Fruit fly (Drosophila melanogaster) whole organism, prepupa: ENCODE data around the gene rst.

ENCODE experiments used
- CG11294 ChIP-seq: fragments of 200-800 bp; sonication (Bioruptor generic); IDR thresholded peaks from 2 replicates; pipeline ENCODE4 v1.3.6; 2022; ENCODE audit warnings: missing biosample characterization, missing genetic modification characterization
- CG11762 ChIP-seq: fragments of 200-800 bp; sonication (Bioruptor generic); optimal IDR thresholded peaks from 3 replicates; lab custom pipeline; 2016; ENCODE audit warnings: missing biosample characterization, missing genetic modification characterization; ENCODE audit not compliant: insufficient read depth
- CG11902 ChIP-seq: fragments of 200-800 bp; sonication (Bioruptor generic); optimal IDR thresholded peaks from 3 replicates; lab custom pipeline; 2016; ENCODE audit warnings: missing biosample characterization, missing genetic modification characterization
- CG1621 ChIP-seq: fragments of 200-800 bp; sonication (Bioruptor generic); optimal IDR thresholded peaks from 3 replicates; lab custom pipeline; 2018; ENCODE audit warnings: missing biosample characterization, mild to moderate bottlenecking, missing genetic modification characterization
- CG16779 ChIP-seq: fragments of 200-800 bp; sonication (Bioruptor generic); optimal IDR thresholded peaks from 3 replicates; lab custom pipeline; 2017; ENCODE audit warnings: missing biosample characterization, mild to moderate bottlenecking, missing genetic modification characterization
- CG3032 ChIP-seq: fragments of 200-800 bp; optimal IDR thresholded peaks from 2 replicates; lab custom pipeline; 2019; ENCODE audit warnings: missing biosample characterization, mild to moderate bottlenecking, missing genetic modification characterization, moderate library complexity
- CG31627 ChIP-seq: fragments of 200-800 bp; sonication (Bioruptor generic); optimal IDR thresholded peaks from 3 replicates; lab custom pipeline; 2016; ENCODE audit warnings: missing biosample characterization, missing genetic modification characterization
- CG32006 ChIP-seq: fragments of 200-800 bp; sonication (Bioruptor generic); optimal IDR thresholded peaks from 3 replicates; lab custom pipeline; 2017; ENCODE audit warnings: missing biosample characterization, mild to moderate bottlenecking, missing genetic modification characterization
- CG4318 ChIP-seq: fragments of 200-800 bp; sonication (Bioruptor generic); optimal IDR thresholded peaks from 3 replicates; lab custom pipeline; 2017; ENCODE audit warnings: missing biosample characterization, mild to moderate bottlenecking, missing genetic modification characterization
- CG6276 ChIP-seq: fragments of 200-800 bp; sonication (Bioruptor generic); optimal IDR thresholded peaks from 2 replicates; lab custom pipeline; 2017; ENCODE audit warnings: missing biosample characterization, mild to moderate bottlenecking, missing genetic modification characterization
- CG6792 ChIP-seq: fragments of 200-800 bp; sonication (Bioruptor generic); optimal IDR thresholded peaks from 3 replicates; lab custom pipeline; 2016; ENCODE audit warnings: missing biosample characterization, missing genetic modification characterization
- CG6808 ChIP-seq: fragments of 200-800 bp; sonication (Bioruptor generic); optimal IDR thresholded peaks from 3 replicates; lab custom pipeline; 2017; ENCODE audit warnings: missing biosample characterization, missing genetic modification characterization, mild to moderate bottlenecking, moderate library complexity, missing genetic modification reagents
- CG8119 ChIP-seq: fragments of 200-800 bp; sonication (Bioruptor generic); IDR thresholded peaks from 3 replicates; pipeline ENCODE4 v1.3.6; 2022; ENCODE audit warnings: missing biosample characterization, missing genetic modification characterization
- CG9139 ChIP-seq: fragments of 200-800 bp; sonication (Bioruptor generic); optimal IDR thresholded peaks from 3 replicates; lab custom pipeline; 2017; ENCODE audit warnings: missing biosample characterization, mild to moderate bottlenecking, missing genetic modification characterization
- Eip75B ChIP-seq: fragments of 200-800 bp; sonication (Bioruptor generic); optimal IDR thresholded peaks from 3 replicates; lab custom pipeline; 2016; ENCODE audit warnings: missing biosample characterization, missing genetic modification characterization
- Eip78C ChIP-seq: fragments of 200-800 bp; sonication (Bioruptor generic); peaks from one replicate; lab custom pipeline; 2016; ENCODE audit warnings: missing biosample characterization, missing genetic modification characterization
- Eip93F ChIP-seq: fragments of 200-800 bp; sonication (Bioruptor generic); optimal IDR thresholded peaks from 2 replicates; lab custom pipeline; 2016; ENCODE audit warnings: missing biosample characterization, mild to moderate bottlenecking, missing genetic modification characterization
- Ets21C ChIP-seq: fragments of 200-800 bp; sonication (Bioruptor generic); optimal IDR thresholded peaks from 3 replicates; lab custom pipeline; 2016; ENCODE audit warnings: missing biosample characterization, missing genetic modification characterization
- Ets96B ChIP-seq: fragments of 200-800 bp; optimal IDR thresholded peaks from 2 replicates; lab custom pipeline; 2019; ENCODE audit warnings: missing biosample characterization, mild to moderate bottlenecking, missing genetic modification characterization, moderate library complexity
- Hr38 ChIP-seq: sonication (Bioruptor generic); optimal IDR thresholded peaks from 2 replicates; lab custom pipeline; 2016; ENCODE audit warnings: missing biosample characterization, missing genetic modification characterization
- Hr39 ChIP-seq: fragments of 200-800 bp; sonication (Bioruptor generic); optimal IDR thresholded peaks from 2 replicates; lab custom pipeline; 2016; ENCODE audit warnings: missing biosample characterization, missing genetic modification characterization
- Hr4 ChIP-seq: fragments of 200-800 bp; sonication (Bioruptor generic); optimal IDR thresholded peaks from 3 replicates; lab custom pipeline; 2016; ENCODE audit warnings: missing biosample characterization, missing genetic modification characterization
- Lpt ChIP-seq: fragments of 200-800 bp; sonication (Bioruptor generic); optimal IDR thresholded peaks from 3 replicates; lab custom pipeline; 2016; ENCODE audit warnings: missing biosample characterization, missing genetic modification characterization
- Met ChIP-seq: fragments of 200-800 bp; sonication (Bioruptor generic); optimal IDR thresholded peaks from 3 replicates; lab custom pipeline; 2016; ENCODE audit warnings: missing biosample characterization, missing genetic modification characterization
- OdsH ChIP-seq: fragments of 200-800 bp; sonication (Bioruptor generic); optimal IDR thresholded peaks from 3 replicates; lab custom pipeline; 2016; ENCODE audit warnings: missing biosample characterization, missing genetic modification characterization
- Sox14 ChIP-seq: fragments of 200-800 bp; sonication (Bioruptor generic); optimal IDR thresholded peaks from 3 replicates; lab custom pipeline; 2016; ENCODE audit warnings: missing biosample characterization, missing genetic modification characterization
- Sox15 ChIP-seq: fragments of 200-800 bp; sonication (Bioruptor generic); optimal IDR thresholded peaks from 3 replicates; lab custom pipeline; 2016; ENCODE audit warnings: missing biosample characterization, missing genetic modification characterization
- achi ChIP-seq: fragments of 200-800 bp; sonication (Bioruptor generic); optimal IDR thresholded peaks from 3 replicates; lab custom pipeline; 2016; ENCODE audit warnings: missing biosample characterization, missing genetic modification characterization
- acj6 ChIP-seq: fragments of 200-800 bp; sonication (Bioruptor generic); optimal IDR thresholded peaks from 3 replicates; lab custom pipeline; 2016; ENCODE audit warnings: missing biosample characterization, missing genetic modification characterization
- cyc ChIP-seq: fragments of 200-800 bp; sonication (Bioruptor generic); optimal IDR thresholded peaks from 3 replicates; lab custom pipeline; 2016; ENCODE audit warnings: missing biosample characterization, missing genetic modification characterization
- dac ChIP-seq: fragments of 200-800 bp; sonication (Bioruptor generic); optimal IDR thresholded peaks from 2 replicates; lab custom pipeline; 2017; ENCODE audit warnings: missing biosample characterization, mild to moderate bottlenecking, missing genetic modification characterization
- eg ChIP-seq: fragments of 200-800 bp; sonication (Bioruptor generic); IDR thresholded peaks from 3 replicates; pipeline ENCODE4 v1.3.6; 2022; ENCODE audit warnings: missing biosample characterization, missing genetic modification characterization
- fd59A ChIP-seq: fragments of 200-800 bp; sonication (Bioruptor generic); optimal IDR thresholded peaks from 2 replicates; lab custom pipeline; 2017; ENCODE audit warnings: missing biosample characterization, mild to moderate bottlenecking, missing genetic modification characterization, missing genetic modification reagents
- lz ChIP-seq: fragments of 200-800 bp; sonication (Bioruptor generic); optimal IDR thresholded peaks from 3 replicates; lab custom pipeline; 2016; ENCODE audit warnings: missing biosample characterization, missing genetic modification characterization
- net ChIP-seq: fragments of 200-800 bp; sonication (Bioruptor generic); optimal IDR thresholded peaks from 3 replicates; lab custom pipeline; 2016; ENCODE audit warnings: missing biosample characterization, missing genetic modification characterization
- pdm3 ChIP-seq: fragments of 200-800 bp; sonication (Bioruptor generic); optimal IDR thresholded peaks from 3 replicates; lab custom pipeline; 2016; ENCODE audit warnings: missing biosample characterization, missing genetic modification characterization
- ss ChIP-seq, 2 experiments: fragments of 200-800 bp; sonication (Bioruptor generic); optimal IDR thresholded peaks; 2 replicates in 1 of 2; 3 replicates in 1 of 2; lab custom pipeline; 2017 to 2018; ENCODE audit warnings: mild to moderate bottlenecking in 2 of 2, missing biosample characterization in 2 of 2, missing genetic modification characterization in 2 of 2, moderate library complexity in 1 of 2
- svp ChIP-seq: fragments of 200-800 bp; sonication (Bioruptor generic); peaks from one replicate; lab custom pipeline; 2016; ENCODE audit warnings: missing biosample characterization, missing genetic modification characterization
- topi ChIP-seq: fragments of 200-800 bp; sonication (Bioruptor generic); optimal IDR thresholded peaks from 3 replicates; lab custom pipeline; 2016; ENCODE audit warnings: missing biosample characterization, missing genetic modification characterization
- vri ChIP-seq: fragments of 200-800 bp; sonication (Bioruptor generic); optimal IDR thresholded peaks from 3 replicates; lab custom pipeline; 2016; ENCODE audit warnings: missing biosample characterization, mild to moderate bottlenecking, missing genetic modification characterization

rst gene

dm6 chrX:2929496-2929895, 44.1 kb downstream of the rst start, which contains the start of gene CG32793:
TSS of gene CG32793 (plus strand) at chrX:2929796.
- TF ChIP-seq CG8119 (GFP tag; lab: Robert Waterston, UW): no peak

- no peak for TF ChIP-seq CG11762 (GFP tag; lab: Kevin White, UChicago)
- TF ChIP-seq CG16779 (tag; lab: Kevin White, UChicago): no peak
- TF ChIP-seq CG32006 (GFP tag; lab: Kevin White, UChicago): no peak
- no peak for TF ChIP-seq CG6808
- no peak for TF ChIP-seq CG6792 (GFP tag; lab: Kevin White, UChicago)
- TF ChIP-seq Ets21C (GFP tag; lab: Kevin White, UChicago): no peak
- no peak for TF ChIP-seq eg (GFP tag; lab: Robert Waterston, UW)
- TF ChIP-seq Sox14 (GFP tag; lab: Kevin White, UChicago): no peak
- no peak for TF ChIP-seq Hr4
- TF ChIP-seq net (GFP tag; lab: Kevin White, UChicago): no peak
- no peak for TF ChIP-seq Met
- TF ChIP-seq achi (GFP tag; lab: Kevin White, UChicago): no peak
- no peak for TF ChIP-seq CG3032 (tag; lab: Kevin White, UChicago)
- TF ChIP-seq, all 60 proteins: peak for 0
These were observed 46.5 kb downstream of the rst start, which contains the start of gene CG14424 for dm6 chrX:2927158-2927557. TSS of gene CG14424 (minus strand) at chrX:2927258.

- TF ChIP-seq CG4318 (GFP tag; lab: Kevin White, UChicago) (no peak), CG3032 (tag; lab: Kevin White, UChicago) (no peak), CG9139 (GFP tag; lab: Kevin White, UChicago) (no peak), CG31627 (peak; percentile 36), Ets21C (GFP tag; lab: Kevin White, UChicago) (peak; percentile 22), Sox15 (no peak), Eip75B (GFP tag; lab: Kevin White, UChicago) (no peak), svp (GFP tag; lab: Kevin White, UChicago) (peak; percentile 53), Hr4 (no peak), CG11902 (GFP tag; lab: Kevin White, UChicago) (peak; percentile 3), OdsH (no peak), lz (GFP tag; lab: Kevin White, UChicago) (peak; percentile 26), pdm3 (GFP tag; lab: Kevin White, UChicago) (no peak), Hr38 (no peak), fd59A (no peak), vri (GFP tag; lab: Kevin White, UChicago) (peak; percentile 4), CG6276 (GFP tag; lab: Kevin White, UChicago) (no peak), ss (GFP tag; optimal IDR thresholded peaks at IDR 0.05; lab: Kevin White, UChicago) (no peak), Hr39 (peak; percentile 40), dac (no peak), Met (peak; percentile 3), CG11294 (GFP tag; lab: Robert Waterston, UW) (no peak), Eip78C (GFP tag; lab: Kevin White, UChicago) (peak; percentile 57), Eip93F (GFP tag; lab: Kevin White, UChicago) (no peak), Ets96B (tag; lab: Kevin White, UChicago) (no peak), acj6 (no peak), net (GFP tag; lab: Kevin White, UChicago) (no peak), cyc (GFP tag; lab: Kevin White, UChicago) (peak; percentile 25), eg (GFP tag; lab: Robert Waterston, UW) (0 out of 3 replicates have a peak, but pooled peaks have one; percentile 26), topi (GFP tag; lab: Kevin White, UChicago) (peak; percentile 40), CG1621 (tag; lab: Kevin White, UChicago) (no peak), Lpt (no peak)
- TF ChIP-seq, all 60 proteins: peak for 12
These were observed 53.9 kb downstream of the rst start, which contains the start of gene CG3588 for dm6 chrX:2919742-2920141. TSS of gene CG3588 (plus strand) at chrX:2919770.
